Worm (Caenorhabditis elegans) whole organism, L4 larva: Measurements from ENCODE around the gene ddi-1.

Experiments
- ama-1 ChIP-seq: fragments of 150-350 bp; optimal IDR thresholded peaks from 2 replicates; lab custom pipeline; 2014; ENCODE audit warnings: inconsistent platforms, mixed read lengths
- attf-4 ChIP-seq: sonication (generic microtip); optimal IDR thresholded peaks from 3 replicates; lab custom pipeline; 2017; ENCODE audit warnings: missing biosample characterization, missing genetic modification characterization
- fos-1 ChIP-seq: fragments of 150-350 bp; optimal IDR thresholded peaks from 2 replicates; lab custom pipeline; 2014; ENCODE audit warnings: missing biosample characterization, missing genetic modification characterization
- lin-39 ChIP-seq: fragments of 150-350 bp; optimal IDR thresholded peaks from 2 replicates; lab custom pipeline; 2014; ENCODE audit warnings: missing biosample characterization, missing genetic modification reagents, missing genetic modification characterization
- mep-1 ChIP-seq: fragments of 150-350 bp; sonication (generic microtip); optimal IDR thresholded peaks from 3 replicates; lab custom pipeline; 2014; ENCODE audit warnings: missing biosample characterization, missing genetic modification characterization
- nhr-41 ChIP-seq: fragments of 200-800 bp; sonication (Bioruptor generic); IDR thresholded peaks from 2 replicates; pipeline ENCODE4 v1.3.6; 2022; ENCODE audit warnings: missing genetic modification reagents, missing genetic modification characterization, missing compliant biosample characterization
- nhr-77 ChIP-seq: fragments of 150-350 bp; optimal IDR thresholded peaks from 2 replicates; lab custom pipeline; 2014; ENCODE audit warnings: missing biosample characterization, missing genetic modification characterization
- sdz-12 ChIP-seq: fragments of 200-800 bp; sonication (Bioruptor generic); optimal IDR thresholded peaks from 2 replicates; lab custom pipeline; 2018; ENCODE audit warnings: mild to moderate bottlenecking, missing genetic modification characterization, missing compliant biosample characterization
- snpc-1.2 ChIP-seq: fragments of 200-800 bp; sonication (Bioruptor generic); IDR thresholded peaks from 2 replicates; pipeline ENCODE4 v1.3.6; 2022; ENCODE audit warnings: missing genetic modification reagents, missing genetic modification characterization, missing compliant biosample characterization
- unc-62 ChIP-seq, 3 experiments: fragments of 150-350 bp in 1 of 3; sonication (generic microtip); optimal IDR thresholded peaks in 2 of 3; peaks in 1 of 3; 1 replicate in 1 of 3; 2 replicates in 2 of 3; lab custom pipeline; 2014 to 2017; ENCODE audit warnings: missing biosample characterization in 3 of 3, missing genetic modification characterization in 3 of 3, missing genetic modification reagents in 3 of 3, missing genotype in 1 of 3

ce11 chrIV:6480978-6481377, 41.7 kb upstream of the ddi-1 start:
- peak; percentile 99 for TF ChIP-seq snpc-1.2 (GFP tag; lab: Robert Waterston, UW)
- TF ChIP-seq mep-1 (tag; lab: Kevin White, UChicago) = peak; percentile 65
- no peak for TF ChIP-seq unc-62 (GFP tag; optimal IDR thresholded peaks at IDR 0.05 in 1 of 2; lab: Kevin White, UChicago)
- TF ChIP-seq unc-62 (tag; optimal IDR thresholded peaks at IDR 0.05; lab: Kevin White, UChicago) = no peak
- TF ChIP-seq fos-1 (tag; lab: Kevin White, UChicago) = no peak
- TF ChIP-seq attf-4 (tag; lab: Kevin White, UChicago) = no peak
- TF ChIP-seq ama-1 (lab: Kevin White, UChicago) = no peak
- no peak for TF ChIP-seq lin-39 (tag; lab: Kevin White, UChicago)
- TF ChIP-seq nhr-41 = peak; percentile 70
- no peak for TF ChIP-seq sdz-12 (GFP tag; lab: Kevin White, UChicago)
- TF ChIP-seq nhr-77 (tag; lab: Kevin White, UChicago) = peak; percentile 32
